Fruit fly (Drosophila melanogaster) S2 (cell line): ENCODE measurements around the gene Nup58.

Experiments
- CG8478 ChIP-seq: fragments of >200 bp; optimal IDR thresholded peaks from 2 replicates; lab custom pipeline; 2018
- CTCF ChIP-seq, 2 experiments: fragments of >200 bp; optimal IDR thresholded peaks; 2 replicates each; lab custom pipeline; 2018

The Nup58 gene

dm6 chr3R:19644901-19645204, at the start of gene Nup58:
Gene Nup58 (plus strand): TSS chr3R:19645026.
- TF ChIP-seq CG8478 (lab: Kevin White, UChicago) (no peak), CTCF (optimal IDR thresholded peaks at IDR 0.05; lab: Kevin White, UChicago) (no peak)

dm6 chr3R:19598855-19599254, 46.0 kb upstream of the Nup58 start, which contains the start of gene Cpr92A:
Gene Cpr92A (minus strand): TSS chr3R:19598955.
- no peak for TF ChIP-seq CTCF (optimal IDR thresholded peaks at IDR 0.05; lab: Kevin White, UChicago)
- no peak for TF ChIP-seq CG8478 (lab: Kevin White, UChicago)

DNA sequence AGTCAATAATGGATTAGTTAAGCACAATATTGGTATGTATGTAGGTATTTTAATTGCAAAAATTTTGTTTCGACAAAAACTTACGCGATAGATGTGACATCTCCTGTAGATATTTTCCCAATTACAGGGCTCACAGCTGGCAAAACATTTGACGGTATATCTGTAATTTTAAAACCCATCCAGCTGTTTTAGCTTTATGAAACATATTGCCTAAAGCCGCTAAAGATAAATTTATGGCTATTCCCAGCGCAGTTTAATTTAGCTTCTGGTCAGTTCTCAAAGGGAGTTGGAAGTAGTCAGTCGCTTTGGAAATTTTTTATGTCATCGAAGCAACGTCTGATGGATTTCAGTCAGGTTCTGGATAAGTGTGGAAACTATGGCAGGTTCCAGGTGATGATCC, 44.5 kb upstream of the Nup58 start, which contains the start of gene CG7333:
CG7333 (plus strand) TSS at position 301 of the 400 bp plus-strand sequence.
- no peak for TF ChIP-seq CTCF (optimal IDR thresholded peaks at IDR 0.05; lab: Kevin White, UChicago)
- no peak for TF ChIP-seq CG8478 (lab: Kevin White, UChicago)

DNA sequence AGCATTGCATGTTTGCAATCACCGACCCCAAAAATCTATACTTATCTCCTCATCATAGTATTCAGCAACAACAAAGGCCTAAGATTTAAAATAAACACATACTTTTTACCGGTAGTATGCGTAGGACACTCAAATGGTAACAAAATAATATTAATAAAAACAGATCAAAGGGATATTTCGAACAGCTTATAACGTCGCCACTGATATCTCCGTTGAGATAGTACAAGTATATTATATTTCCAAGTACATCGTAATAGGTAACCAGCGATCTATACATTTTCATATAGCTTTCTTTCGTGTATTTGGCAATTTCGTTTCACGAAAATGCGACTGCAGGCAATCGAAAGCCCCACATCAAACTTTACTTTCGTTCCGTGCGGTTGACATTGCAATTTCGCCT, 41.8 kb upstream of the Nup58 start, which contains the start of gene CG7342:
CG7342 (plus strand) TSS at position 380 of the 400 bp plus-strand sequence.
- TF ChIP-seq CTCF (optimal IDR thresholded peaks at IDR 0.05; lab: Kevin White, UChicago), result no peak
- TF ChIP-seq CG8478 (lab: Kevin White, UChicago), result no peak

dm6 chr3R:19606954-19607353, 37.9 kb upstream of the Nup58 start, which contains the start of gene CG17751:
Gene CG17751 (plus strand): TSS chr3R:19607254.
- TF ChIP-seq CG8478 (lab: Kevin White, UChicago), result no peak
- no peak for TF ChIP-seq CTCF (optimal IDR thresholded peaks at IDR 0.05; lab: Kevin White, UChicago)

dm6 chr3R:19609925-19610324, 34.9 kb upstream of the Nup58 start, which contains the start of gene CG17752:
Gene CG17752 (plus strand): TSS chr3R:19610225.
- no peak for TF ChIP-seq CTCF (optimal IDR thresholded peaks at IDR 0.05; lab: Kevin White, UChicago)
- TF ChIP-seq CG8478 (lab: Kevin White, UChicago), result no peak

- TF ChIP-seq CG8478 (lab: Kevin White, UChicago), result no peak
- TF ChIP-seq CTCF (optimal IDR thresholded peaks at IDR 0.05; lab: Kevin White, UChicago), result no peak
Measured at dm6 chr3R:19612908-19613431, 31.9 kb upstream of the Nup58 start, which contains the start of gene CG16727. Gene CG16727 (plus strand): TSS chr3R:19613381.

DNA sequence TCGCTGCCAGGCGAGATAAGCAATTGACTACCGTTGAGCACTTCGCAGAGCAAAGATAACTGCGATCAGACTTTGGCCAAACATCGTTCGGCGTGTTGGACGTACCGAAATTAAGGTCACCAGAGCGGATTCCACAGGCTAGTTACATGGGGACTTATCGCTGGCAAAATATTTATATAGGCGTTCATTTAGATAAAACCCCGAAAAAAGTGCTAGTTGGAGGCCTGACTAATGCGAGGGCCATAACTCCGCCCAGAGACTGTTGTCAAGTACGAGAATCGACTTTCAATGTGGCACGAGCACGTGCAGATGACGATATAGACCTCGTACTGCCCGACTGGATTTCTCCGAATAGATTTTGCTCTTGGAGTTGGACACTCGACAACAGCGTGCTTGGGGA, 24.9 kb upstream of the Nup58 start:
- no peak for TF ChIP-seq CG8478 (lab: Kevin White, UChicago)
- TF ChIP-seq CTCF (optimal IDR thresholded peaks at IDR 0.05; lab: Kevin White, UChicago), result no peak

DNA sequence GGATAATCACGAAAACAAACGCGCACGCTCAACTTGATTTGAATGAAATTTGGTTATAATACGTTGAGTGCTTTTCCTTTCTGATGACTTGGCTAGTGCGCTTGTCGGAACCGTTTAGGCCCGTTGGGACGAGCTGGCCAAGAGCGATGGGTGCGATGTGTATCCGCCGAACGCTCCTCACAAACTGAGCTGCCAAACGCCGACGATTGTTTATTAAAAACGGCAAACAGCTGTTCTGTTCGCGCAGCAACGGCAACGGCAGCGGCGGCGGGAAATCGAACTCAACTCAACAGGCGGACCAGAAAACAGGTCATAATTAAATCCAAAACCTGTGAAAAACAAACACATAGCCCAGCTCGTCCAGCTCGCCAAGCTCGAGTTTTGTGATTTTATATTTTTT, 23.9 kb upstream of the Nup58 start:
- TF ChIP-seq CTCF (optimal IDR thresholded peaks at IDR 0.05; lab: Kevin White, UChicago), result no peak
- no peak for TF ChIP-seq CG8478 (lab: Kevin White, UChicago)

- TF ChIP-seq CTCF (optimal IDR thresholded peaks at IDR 0.05; lab: Kevin White, UChicago) (no peak), CG8478 (lab: Kevin White, UChicago) (no peak)
Measured at dm6 chr3R:19622005-19622404, 22.8 kb upstream of the Nup58 start.

dm6 chr3R:19623606-19624005, 21.2 kb upstream of the Nup58 start:
- TF ChIP-seq CTCF (optimal IDR thresholded peaks at IDR 0.05; lab: Kevin White, UChicago) (no peak), CG8478 (lab: Kevin White, UChicago) (no peak)

DNA sequence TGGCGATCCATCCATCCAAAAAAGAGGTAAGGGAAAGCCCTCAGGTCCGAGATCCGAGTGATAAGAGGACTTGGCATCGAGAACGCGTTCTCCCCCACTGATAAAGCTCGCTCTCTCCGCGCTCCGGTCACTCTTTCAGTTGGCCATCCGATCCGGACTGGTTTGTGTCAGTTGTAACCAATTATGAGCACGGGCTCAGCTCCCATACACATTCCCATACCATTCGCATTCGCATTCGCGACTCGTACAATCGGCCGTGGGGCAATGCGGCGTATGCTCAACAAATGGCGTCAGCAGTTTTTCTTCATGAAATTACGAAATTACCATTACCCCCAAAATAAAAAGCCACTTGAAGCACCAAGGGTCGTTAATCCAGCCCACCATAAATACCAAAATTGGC, 20.3 kb upstream of the Nup58 start:
- TF ChIP-seq CG8478 (lab: Kevin White, UChicago), result no peak
- TF ChIP-seq CTCF (optimal IDR thresholded peaks at IDR 0.05; lab: Kevin White, UChicago), result no peak

dm6 chr3R:19625300-19626230, 19.3 kb upstream of the Nup58 start:
- TF ChIP-seq CG8478 (lab: Kevin White, UChicago) (no peak), CTCF (optimal IDR thresholded peaks at IDR 0.05; lab: Kevin White, UChicago) (no peak)

- no peak for TF ChIP-seq CTCF (optimal IDR thresholded peaks at IDR 0.05; lab: Kevin White, UChicago)
Measured at dm6 chr3R:19627792-19628522, 16.9 kb upstream of the Nup58 start.

DNA sequence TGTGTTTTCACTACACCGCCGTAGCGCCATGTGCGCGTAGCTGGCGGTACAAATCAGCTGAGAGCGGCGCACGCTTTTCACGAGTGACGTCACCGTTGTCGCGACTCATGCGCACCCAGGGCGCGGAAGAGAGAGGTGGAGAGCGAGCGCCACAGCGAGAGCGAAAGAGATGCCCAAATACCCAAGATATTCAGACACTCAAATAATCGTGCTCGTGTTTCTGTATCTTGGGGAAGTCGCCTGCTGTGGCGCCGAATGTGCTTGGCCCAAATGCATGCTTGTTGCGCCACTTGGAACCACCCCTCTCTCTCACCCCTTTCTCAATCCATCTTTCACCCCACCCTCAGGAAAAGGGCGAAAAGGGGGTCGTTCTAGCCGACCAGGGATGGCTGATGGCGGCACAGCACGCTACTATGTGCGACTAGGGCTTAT, 12.1 kb upstream of the Nup58 start, which contains the start of gene CG6231:
CG6231 (minus strand) TSS at position 34 of the 432 bp plus-strand sequence.
- no peak for TF ChIP-seq CTCF (optimal IDR thresholded peaks at IDR 0.05; lab: Kevin White, UChicago)
- TF ChIP-seq CG8478 (lab: Kevin White, UChicago), result no peak
